Worm (Caenorhabditis elegans): Measurements from ENCODE around the gene C29E4.9.

Gene C29E4.9

ce11 chrIII:7956965-7957364 lies at the start of gene C29E4.9:
TSS of gene C29E4.9 (minus strand) at chrIII:7957065.
- no peak for TF ChIP-seq nhr-19 (GFP tag; conservative IDR thresholded peaks at IDR 0.05)
- no peak for TF ChIP-seq fkh-8 (tag; optimal IDR thresholded peaks at IDR 0.05)
- TF ChIP-seq efl-1 (optimal IDR thresholded peaks at IDR 0.05): no peak
- peak in 1 of 2 experiments; percentile 43 for TF ChIP-seq efl-1 (GFP tag; optimal IDR thresholded peaks at IDR 0.05 in 1 of 2)
- TF ChIP-seq dsc-1 (tag; optimal IDR thresholded peaks at IDR 0.05): no peak

- TF ChIP-seq hpl-2 (GFP tag; optimal IDR thresholded peaks at IDR 0.05) (no peak), F16B12.6 (tag; optimal IDR thresholded peaks at IDR 0.05) (no peak)
Measured at ce11 chrIII:8004091-8004490, 47.2 kb upstream of the C29E4.9 start, which contains the start of gene C06G4.6. TSS of gene C06G4.6 (plus strand) at chrIII:8004391.

ce11 chrIII:8001557-8001956 lies 44.7 kb upstream of the C29E4.9 start:
- TF ChIP-seq dsc-1 (tag; optimal IDR thresholded peaks at IDR 0.05): peak; percentile 97
- TF ChIP-seq rnt-1 (tag; optimal IDR thresholded peaks at IDR 0.05): no peak

- no peak for TF ChIP-seq sptf-1 (tag; optimal IDR thresholded peaks at IDR 0.05)
- TF ChIP-seq unc-62 (GFP tag; optimal IDR thresholded peaks at IDR 0.05): no peak
- no peak for TF ChIP-seq ceh-82 (tag; optimal IDR thresholded peaks at IDR 0.05)
- no peak for TF ChIP-seq dpl-1 (GFP tag; optimal IDR thresholded peaks at IDR 0.05)
- no peak for TF ChIP-seq elt-2 (tag; optimal IDR thresholded peaks at IDR 0.05)
- no peak for TF ChIP-seq nhr-90 (tag; optimal IDR thresholded peaks at IDR 0.05; ENCODE audit: poor library complexity)
- no peak for TF ChIP-seq zip-4 (GFP tag; optimal IDR thresholded peaks at IDR 0.05)
- no peak for TF ChIP-seq pax-3 (tag; optimal IDR thresholded peaks at IDR 0.05)
- no peak for TF ChIP-seq sox-4 (tag; optimal IDR thresholded peaks at IDR 0.05)
- no peak for TF ChIP-seq egl-27 (tag; optimal IDR thresholded peaks at IDR 0.05)
- no peak for TF ChIP-seq mep-1 (tag; optimal IDR thresholded peaks at IDR 0.05)
- TF ChIP-seq Y116A8C.19 (tag; optimal IDR thresholded peaks at IDR 0.05; ENCODE audit: borderline replicate concordance): no peak
- no peak for TF ChIP-seq unc-86 (tag; optimal IDR thresholded peaks at IDR 0.05)
- TF ChIP-seq alr-1 (tag; optimal IDR thresholded peaks at IDR 0.05; ENCODE audit: borderline replicate concordance): no peak
- TF ChIP-seq snpc-4 (tag; optimal IDR thresholded peaks at IDR 0.05): no peak
- TF ChIP-seq unc-98 (GFP tag; IDR thresholded peaks at IDR 0.05): no peak
Measured at ce11 chrIII:7997447-7998046, 40.7 kb upstream of the C29E4.9 start.

ce11 chrIII:7996353-7996752 lies 39.5 kb upstream of the C29E4.9 start, which contains the start of gene npr-17:
TSS of gene npr-17 (minus strand) at chrIII:7996453.
- TF ChIP-seq mab-9 (GFP tag; IDR thresholded peaks at IDR 0.05) (no peak), dsc-1 (tag; optimal IDR thresholded peaks at IDR 0.05) (peak; percentile 43)

ce11 chrIII:7986585-7987171 lies 29.8 kb upstream of the C29E4.9 start, which contains the start of gene hrpk-2:
TSS of gene hrpk-2 (plus strand) at chrIII:7987121.
- TF ChIP-seq Y116A8C.19 (tag; optimal IDR thresholded peaks at IDR 0.05; ENCODE audit: borderline replicate concordance) (no peak), ceh-82 (tag; optimal IDR thresholded peaks at IDR 0.05) (no peak), pqm-1 (tag; optimal IDR thresholded peaks at IDR 0.05) (no peak), ceh-8 (GFP tag; optimal IDR thresholded peaks at IDR 0.05) (no peak), dpl-1 (GFP tag; optimal IDR thresholded peaks at IDR 0.05) (no peak), vab-15 (tag; optimal IDR thresholded peaks at IDR 0.05) (no peak), zip-4 (GFP tag; optimal IDR thresholded peaks at IDR 0.05) (no peak), pax-3 (tag; optimal IDR thresholded peaks at IDR 0.05) (no peak), ceh-90 (tag; optimal IDR thresholded peaks at IDR 0.05) (no peak), zag-1 (tag; optimal IDR thresholded peaks at IDR 0.05) (no peak), nhr-77 (tag; optimal IDR thresholded peaks at IDR 0.05) (no peak), alr-1 (tag; optimal IDR thresholded peaks at IDR 0.05; ENCODE audit: borderline replicate concordance) (no peak), pag-3 (tag; optimal IDR thresholded peaks at IDR 0.05; ENCODE audit: borderline replicate concordance, insufficient read depth) (no peak), lin-39 (tag; optimal IDR thresholded peaks at IDR 0.05) (no peak), grh-1 (GFP tag; IDR thresholded peaks at IDR 0.05) (no peak), ztf-4 (tag; optimal IDR thresholded peaks at IDR 0.05) (no peak), unc-62 (GFP tag; optimal IDR thresholded peaks at IDR 0.05) (no peak), snu-23 (GFP tag; optimal IDR thresholded peaks at IDR 0.05) (no peak), aha-1 (tag; optimal IDR thresholded peaks at IDR 0.05) (no peak)
